Comparison of ENCODE assay signal across 3 worm cellular contexts in genomic region chrX:6671717-6672116, ce11.
A peak's percentile ranks its signal among the peaks of the same experiment; 100 is the strongest.
TF ChIP-seq lines count a peak whose summit lies in the region.

No protein-coding gene starts in this region.

TF ChIP-seq in whole organism, L1 larva, 84 proteins besides CTCF, POLR2A, EP300 and RAD21:
- TF ChIP-seq efl-1 (optimal IDR thresholded peaks at IDR 0.05; lab: Kevin White, UChicago), result no peak
- peak in 1 of 2 experiments; percentile 6 for TF ChIP-seq efl-1 (GFP tag; optimal IDR thresholded peaks at IDR 0.05 in 1 of 2; lab: Kevin White, UChicago)
- TF ChIP-seq isw-1 (GFP tag; IDR thresholded peaks at IDR 0.05; lab: Robert Waterston, UW), result no peak
- peak; percentile 48 for TF ChIP-seq nhr-85 (tag; lab: Kevin White, UChicago)
- peak; percentile 44 for TF ChIP-seq blmp-1 (tag; optimal IDR thresholded peaks at IDR 0.05; lab: Kevin White, UChicago)
- peak; percentile 17 for TF ChIP-seq lin-14 (GFP tag; optimal IDR thresholded peaks at IDR 0.05; lab: Kevin White, UChicago)
- TF ChIP-seq nhr-12 (tag; optimal IDR thresholded peaks at IDR 0.05; lab: Kevin White, UChicago), result no peak
- TF ChIP-seq irx-1 (tag; optimal IDR thresholded peaks at IDR 0.05; lab: Kevin White, UChicago), result no peak

TF ChIP-seq in whole organism, L2 larva, 48 proteins besides CTCF, POLR2A, EP300 and RAD21:
- TF ChIP-seq ceh-16 (tag; optimal IDR thresholded peaks at IDR 0.05; lab: Kevin White, UChicago), result peak; percentile 57
- TF ChIP-seq skn-1 (tag; optimal IDR thresholded peaks at IDR 0.05; lab: Kevin White, UChicago), result no peak
- peak; percentile 32 for TF ChIP-seq elt-1 (tag; optimal IDR thresholded peaks at IDR 0.05; lab: Kevin White, UChicago)
- TF ChIP-seq sma-9 (GFP tag; optimal IDR thresholded peaks at IDR 0.05; lab: Kevin White, UChicago), result peak; percentile 21
- TF ChIP-seq sma-9 (tag; optimal IDR thresholded peaks at IDR 0.05; lab: Kevin White, UChicago), result no peak
TF ChIP-seq in whole organism, L2 larva: peak in this region for 3.

TF ChIP-seq in whole organism, L3 larva, 47 proteins besides CTCF, POLR2A, EP300 and RAD21:
- TF ChIP-seq ceh-16 (tag; optimal IDR thresholded peaks at IDR 0.05; lab: Kevin White, UChicago), result no peak
- TF ChIP-seq nhr-76 (tag; optimal IDR thresholded peaks at IDR 0.05; lab: Kevin White, UChicago), result no peak
- TF ChIP-seq elt-1 (tag; optimal IDR thresholded peaks at IDR 0.05; lab: Kevin White, UChicago), result peak; percentile 69
- TF ChIP-seq nhr-23 (tag; optimal IDR thresholded peaks at IDR 0.05; lab: Kevin White, UChicago), result peak; percentile 27

Comparison
In these comparisons a context has a peak if more than half of its experiments do, and no peak if none do; other contexts are left out.
1. Of the 22 proteins assayed by ChIP-seq in both whole organism, L1 larva and whole organism, L2 larva: peak only in whole organism, L1 larva: blmp-1; only in whole organism, L2 larva: none; in both: none; in neither: 21.